Fruit fly (Drosophila melanogaster) whole organism, prepupa: ENCODE results near the gene CG46468.

ENCODE experiments used
- Blimp-1 ChIP-seq: fragments of 200-800 bp; sonication (Bioruptor generic); optimal IDR thresholded peaks from 3 replicates; lab custom pipeline; 2017; ENCODE audit warnings: missing biosample characterization, missing genetic modification characterization, mild to moderate bottlenecking, moderate library complexity, missing genetic modification reagents
- CG10631 ChIP-seq: fragments of 200-800 bp; sonication (Bioruptor generic); optimal IDR thresholded peaks from 2 replicates; lab custom pipeline; 2016; ENCODE audit warnings: missing biosample characterization, missing genetic modification characterization
- CG10669 ChIP-seq: fragments of 200-800 bp; sonication (Bioruptor generic); optimal IDR thresholded peaks from 3 replicates; lab custom pipeline; 2018; ENCODE audit warnings: missing biosample characterization, mild to moderate bottlenecking, missing genetic modification characterization, moderate library complexity
- CG11294 ChIP-seq: fragments of 200-800 bp; sonication (Bioruptor generic); IDR thresholded peaks from 2 replicates; pipeline ENCODE4 v1.3.6; 2022; ENCODE audit warnings: missing biosample characterization, missing genetic modification characterization
- CG11762 ChIP-seq: fragments of 200-800 bp; sonication (Bioruptor generic); optimal IDR thresholded peaks from 3 replicates; lab custom pipeline; 2016; ENCODE audit warnings: missing biosample characterization, missing genetic modification characterization; ENCODE audit not compliant: insufficient read depth
- CG11902 ChIP-seq: fragments of 200-800 bp; sonication (Bioruptor generic); optimal IDR thresholded peaks from 3 replicates; lab custom pipeline; 2016; ENCODE audit warnings: missing biosample characterization, missing genetic modification characterization
- CG15336 ChIP-seq: fragments of 200-800 bp; sonication (Bioruptor generic); IDR thresholded peaks from 2 replicates; pipeline ENCODE4 v1.3.6; 2022; ENCODE audit warnings: missing biosample characterization, missing genetic modification characterization
- CG1621 ChIP-seq: fragments of 200-800 bp; sonication (Bioruptor generic); optimal IDR thresholded peaks from 3 replicates; lab custom pipeline; 2018; ENCODE audit warnings: missing biosample characterization, mild to moderate bottlenecking, missing genetic modification characterization
- CG16779 ChIP-seq: fragments of 200-800 bp; sonication (Bioruptor generic); optimal IDR thresholded peaks from 3 replicates; lab custom pipeline; 2017; ENCODE audit warnings: missing biosample characterization, mild to moderate bottlenecking, missing genetic modification characterization
- CG31627 ChIP-seq: fragments of 200-800 bp; sonication (Bioruptor generic); optimal IDR thresholded peaks from 3 replicates; lab custom pipeline; 2016; ENCODE audit warnings: missing biosample characterization, missing genetic modification characterization
- CG32006 ChIP-seq: fragments of 200-800 bp; sonication (Bioruptor generic); optimal IDR thresholded peaks from 3 replicates; lab custom pipeline; 2017; ENCODE audit warnings: missing biosample characterization, mild to moderate bottlenecking, missing genetic modification characterization
- CG34406 ChIP-seq: fragments of 200-800 bp; sonication (Bioruptor generic); optimal IDR thresholded peaks from 3 replicates; lab custom pipeline; 2016; ENCODE audit warnings: missing biosample characterization, missing genetic modification characterization
- CG4318 ChIP-seq: fragments of 200-800 bp; sonication (Bioruptor generic); optimal IDR thresholded peaks from 3 replicates; lab custom pipeline; 2017; ENCODE audit warnings: missing biosample characterization, mild to moderate bottlenecking, missing genetic modification characterization
- CG6163 ChIP-seq: fragments of 200-800 bp; sonication (Bioruptor generic); IDR thresholded peaks from 3 replicates; pipeline ENCODE4 v1.3.6; 2022; ENCODE audit warnings: missing biosample characterization, missing genetic modification characterization
- CG6276 ChIP-seq: fragments of 200-800 bp; sonication (Bioruptor generic); optimal IDR thresholded peaks from 2 replicates; lab custom pipeline; 2017; ENCODE audit warnings: missing biosample characterization, mild to moderate bottlenecking, missing genetic modification characterization
- CG6854 ChIP-seq: fragments of 200-800 bp; sonication (Bioruptor generic); optimal IDR thresholded peaks from 2 replicates; lab custom pipeline; 2017; ENCODE audit warnings: missing biosample characterization, mild to moderate bottlenecking, missing genetic modification characterization
- CG8119 ChIP-seq: fragments of 200-800 bp; sonication (Bioruptor generic); IDR thresholded peaks from 3 replicates; pipeline ENCODE4 v1.3.6; 2022; ENCODE audit warnings: missing biosample characterization, missing genetic modification characterization
- CG8319 ChIP-seq: fragments of 200-800 bp; sonication (Bioruptor generic); optimal IDR thresholded peaks from 3 replicates; lab custom pipeline; 2016; ENCODE audit warnings: missing biosample characterization, missing genetic modification characterization
- CG8632 ChIP-seq: fragments of 200-800 bp; sonication (Bioruptor generic); optimal IDR thresholded peaks from 3 replicates; lab custom pipeline; 2016; ENCODE audit warnings: missing biosample characterization, missing genetic modification characterization
- CG9139 ChIP-seq: fragments of 200-800 bp; sonication (Bioruptor generic); optimal IDR thresholded peaks from 3 replicates; lab custom pipeline; 2017; ENCODE audit warnings: missing biosample characterization, mild to moderate bottlenecking, missing genetic modification characterization
- Eip75B ChIP-seq: fragments of 200-800 bp; sonication (Bioruptor generic); optimal IDR thresholded peaks from 3 replicates; lab custom pipeline; 2016; ENCODE audit warnings: missing biosample characterization, missing genetic modification characterization
- Eip78C ChIP-seq: fragments of 200-800 bp; sonication (Bioruptor generic); peaks from one replicate; lab custom pipeline; 2016; ENCODE audit warnings: missing biosample characterization, missing genetic modification characterization
- Eip93F ChIP-seq: fragments of 200-800 bp; sonication (Bioruptor generic); optimal IDR thresholded peaks from 2 replicates; lab custom pipeline; 2016; ENCODE audit warnings: missing biosample characterization, mild to moderate bottlenecking, missing genetic modification characterization
- Ets21C ChIP-seq: fragments of 200-800 bp; sonication (Bioruptor generic); optimal IDR thresholded peaks from 3 replicates; lab custom pipeline; 2016; ENCODE audit warnings: missing biosample characterization, missing genetic modification characterization
- Ets96B ChIP-seq: fragments of 200-800 bp; optimal IDR thresholded peaks from 2 replicates; lab custom pipeline; 2019; ENCODE audit warnings: missing biosample characterization, mild to moderate bottlenecking, missing genetic modification characterization, moderate library complexity
- Hr38 ChIP-seq: sonication (Bioruptor generic); optimal IDR thresholded peaks from 2 replicates; lab custom pipeline; 2016; ENCODE audit warnings: missing biosample characterization, missing genetic modification characterization
- Hr39 ChIP-seq: fragments of 200-800 bp; sonication (Bioruptor generic); optimal IDR thresholded peaks from 2 replicates; lab custom pipeline; 2016; ENCODE audit warnings: missing biosample characterization, missing genetic modification characterization
- Hr4 ChIP-seq: fragments of 200-800 bp; sonication (Bioruptor generic); optimal IDR thresholded peaks from 3 replicates; lab custom pipeline; 2016; ENCODE audit warnings: missing biosample characterization, missing genetic modification characterization
- Lpt ChIP-seq: fragments of 200-800 bp; sonication (Bioruptor generic); optimal IDR thresholded peaks from 3 replicates; lab custom pipeline; 2016; ENCODE audit warnings: missing biosample characterization, missing genetic modification characterization
- Smox ChIP-seq: fragments of 200-800 bp; sonication (Bioruptor generic); optimal IDR thresholded peaks from 3 replicates; lab custom pipeline; 2016; ENCODE audit warnings: missing biosample characterization, missing genetic modification characterization
- Sox102F ChIP-seq: fragments of 200-800 bp; sonication (Bioruptor generic); optimal IDR thresholded peaks from 2 replicates; lab custom pipeline; 2016; ENCODE audit warnings: missing biosample characterization, mild to moderate bottlenecking, missing genetic modification characterization
- Sox14 ChIP-seq: fragments of 200-800 bp; sonication (Bioruptor generic); optimal IDR thresholded peaks from 3 replicates; lab custom pipeline; 2016; ENCODE audit warnings: missing biosample characterization, missing genetic modification characterization
- Sox15 ChIP-seq: fragments of 200-800 bp; sonication (Bioruptor generic); optimal IDR thresholded peaks from 3 replicates; lab custom pipeline; 2016; ENCODE audit warnings: missing biosample characterization, missing genetic modification characterization
- achi ChIP-seq: fragments of 200-800 bp; sonication (Bioruptor generic); optimal IDR thresholded peaks from 3 replicates; lab custom pipeline; 2016; ENCODE audit warnings: missing biosample characterization, missing genetic modification characterization
- acj6 ChIP-seq: fragments of 200-800 bp; sonication (Bioruptor generic); optimal IDR thresholded peaks from 3 replicates; lab custom pipeline; 2016; ENCODE audit warnings: missing biosample characterization, missing genetic modification characterization
- cyc ChIP-seq: fragments of 200-800 bp; sonication (Bioruptor generic); optimal IDR thresholded peaks from 3 replicates; lab custom pipeline; 2016; ENCODE audit warnings: missing biosample characterization, missing genetic modification characterization
- dac ChIP-seq: fragments of 200-800 bp; sonication (Bioruptor generic); optimal IDR thresholded peaks from 2 replicates; lab custom pipeline; 2017; ENCODE audit warnings: missing biosample characterization, mild to moderate bottlenecking, missing genetic modification characterization
- eg ChIP-seq: fragments of 200-800 bp; sonication (Bioruptor generic); IDR thresholded peaks from 3 replicates; pipeline ENCODE4 v1.3.6; 2022; ENCODE audit warnings: missing biosample characterization, missing genetic modification characterization
- esn ChIP-seq: fragments of 200-800 bp; sonication (Bioruptor generic); optimal IDR thresholded peaks from 2 replicates; lab custom pipeline; 2016; ENCODE audit warnings: missing biosample characterization, mild to moderate bottlenecking, missing genetic modification characterization, moderate library complexity
- fd59A ChIP-seq: fragments of 200-800 bp; sonication (Bioruptor generic); optimal IDR thresholded peaks from 2 replicates; lab custom pipeline; 2017; ENCODE audit warnings: missing biosample characterization, mild to moderate bottlenecking, missing genetic modification characterization, missing genetic modification reagents
- fd85E ChIP-seq: fragments of 200-800 bp; sonication (Bioruptor generic); optimal IDR thresholded peaks from 3 replicates; lab custom pipeline; 2016; ENCODE audit warnings: missing biosample characterization, missing genetic modification characterization
- fkh ChIP-seq: fragments of 200-800 bp; sonication (Bioruptor generic); optimal IDR thresholded peaks from 3 replicates; lab custom pipeline; 2017; ENCODE audit warnings: missing biosample characterization, mild to moderate bottlenecking, missing genetic modification characterization, moderate library complexity
- net ChIP-seq: fragments of 200-800 bp; sonication (Bioruptor generic); optimal IDR thresholded peaks from 3 replicates; lab custom pipeline; 2016; ENCODE audit warnings: missing biosample characterization, missing genetic modification characterization
- salr ChIP-seq, 2 experiments: fragments of 200-800 bp; sonication (Bioruptor generic); optimal IDR thresholded peaks; 3 replicates each; lab custom pipeline; 2016 to 2018; ENCODE audit warnings: missing biosample characterization in 2 of 2, missing genetic modification characterization in 2 of 2, mild to moderate bottlenecking in 1 of 2
- spab ChIP-seq: fragments of 200-800 bp; sonication (Bioruptor generic); optimal IDR thresholded peaks from 2 replicates; lab custom pipeline; 2017; ENCODE audit warnings: missing biosample characterization, mild to moderate bottlenecking, missing genetic modification characterization, missing genetic modification reagents
- svp ChIP-seq: fragments of 200-800 bp; sonication (Bioruptor generic); peaks from one replicate; lab custom pipeline; 2016; ENCODE audit warnings: missing biosample characterization, missing genetic modification characterization
- topi ChIP-seq: fragments of 200-800 bp; sonication (Bioruptor generic); optimal IDR thresholded peaks from 3 replicates; lab custom pipeline; 2016; ENCODE audit warnings: missing biosample characterization, missing genetic modification characterization

The CG46468 gene

DNA sequence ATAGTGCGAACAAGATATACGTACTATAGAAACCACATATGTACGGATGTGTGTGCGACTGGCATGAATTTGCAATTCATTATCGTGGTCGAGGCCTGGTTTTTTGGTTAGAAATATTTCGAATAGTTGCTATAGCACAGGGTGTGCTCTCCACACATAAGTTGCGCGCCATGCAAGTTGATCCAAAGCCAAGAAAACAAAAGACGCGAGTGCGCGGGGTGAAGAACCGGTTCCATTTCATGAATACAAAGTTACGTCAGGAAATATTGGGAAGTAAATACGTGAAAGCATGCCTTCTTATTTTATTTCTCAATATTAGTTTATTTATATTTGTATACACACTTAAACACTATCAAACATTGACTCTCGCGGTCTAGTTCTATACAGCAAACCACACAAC, 48.7 kb upstream of the CG46468 start (continued):
- no peak for TF ChIP-seq Eip93F (GFP tag; lab: Kevin White, UChicago)
- no peak for TF ChIP-seq CG11902 (GFP tag; lab: Kevin White, UChicago)
- TF ChIP-seq CG10631 (GFP tag; lab: Kevin White, UChicago), result no peak
- TF ChIP-seq net (GFP tag; lab: Kevin White, UChicago), result peak; percentile 29
- no peak for TF ChIP-seq CG6854 (GFP tag; lab: Kevin White, UChicago)
- TF ChIP-seq CG8319, result no peak
- no peak for TF ChIP-seq achi (GFP tag; lab: Kevin White, UChicago)
- TF ChIP-seq cyc (GFP tag; lab: Kevin White, UChicago), result no peak
- no peak for TF ChIP-seq Sox15
- peak; percentile 34; the same call in 1 of the 2 replicates for TF ChIP-seq CG15336 (GFP tag; lab: Robert Waterston, UW)
- TF ChIP-seq CG11294 (GFP tag; lab: Robert Waterston, UW), result peak; percentile 15; the same call in 1 of the 2 replicates
- TF ChIP-seq Eip75B (GFP tag; lab: Kevin White, UChicago), result no peak
- TF ChIP-seq, all 60 proteins: peak for 10

DNA sequence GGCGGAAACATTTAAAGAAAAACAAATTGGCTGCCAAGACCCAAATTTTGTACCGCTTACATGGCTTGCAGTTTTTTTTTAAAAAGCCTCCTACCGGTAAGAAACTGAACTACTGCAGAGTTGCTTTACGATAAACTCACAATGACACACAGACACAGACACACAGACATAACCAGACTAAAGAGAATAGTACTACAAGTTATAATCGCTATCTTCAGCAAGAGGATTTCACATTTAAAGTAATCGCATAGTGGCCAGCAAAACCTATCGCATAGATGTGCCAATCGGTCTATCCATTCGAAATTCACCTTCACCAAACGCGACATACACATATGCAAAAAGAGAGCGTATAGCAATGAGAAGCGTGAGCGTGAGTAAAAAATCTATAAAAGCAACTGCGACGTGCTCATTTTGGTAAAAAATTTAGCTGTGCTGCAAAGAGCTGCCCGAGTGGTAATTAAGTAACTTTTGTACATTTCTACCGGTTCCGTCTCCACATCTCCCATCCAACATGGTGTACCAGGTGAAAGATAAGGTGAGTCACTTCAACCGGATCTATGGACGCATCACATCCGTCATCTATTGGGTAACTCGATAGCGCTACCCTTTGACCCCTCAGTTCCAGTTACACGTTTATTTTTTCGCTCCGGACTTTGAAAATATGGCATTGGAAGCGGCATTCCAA, 47.9 kb upstream of the CG46468 start, which contains the start of gene Trx2:
TSS of gene Trx2 (plus strand) at position 161 of the 685 bp plus-strand sequence.
- no peak for TF ChIP-seq Hr38 (GFP tag; lab: Kevin White, UChicago)
- TF ChIP-seq Lpt (GFP tag; lab: Kevin White, UChicago), result peak; percentile 56
- TF ChIP-seq dac (GFP tag; lab: Kevin White, UChicago), result no peak
- no peak for TF ChIP-seq Ets21C
- TF ChIP-seq achi (GFP tag; lab: Kevin White, UChicago), result no peak
- no peak for TF ChIP-seq CG34406 (GFP tag; lab: Kevin White, UChicago)
- TF ChIP-seq Blimp-1 (GFP tag; lab: Kevin White, UChicago), result no peak
- peak; percentile 25 for TF ChIP-seq CG6276
- TF ChIP-seq fd85E (GFP tag; lab: Kevin White, UChicago), result peak; percentile 27
- TF ChIP-seq CG10631 (GFP tag; lab: Kevin White, UChicago), result no peak
- peak; percentile 61 for TF ChIP-seq CG15336 (GFP tag; lab: Robert Waterston, UW)
- TF ChIP-seq Eip78C, result peak; percentile 75
- peak; percentile 82 for TF ChIP-seq svp
- peak; percentile 60 for TF ChIP-seq CG9139 (GFP tag; lab: Kevin White, UChicago)
- peak; percentile 19 for TF ChIP-seq CG8319
- no peak for TF ChIP-seq CG11762 (GFP tag; lab: Kevin White, UChicago)
- TF ChIP-seq Eip75B (GFP tag; lab: Kevin White, UChicago), result peak; percentile 6
- TF ChIP-seq CG31627 (GFP tag; lab: Kevin White, UChicago), result no peak
- TF ChIP-seq acj6, result no peak
- TF ChIP-seq Sox14 (GFP tag; lab: Kevin White, UChicago), result peak; percentile 4
- peak; percentile 73 for TF ChIP-seq CG16779 (tag; lab: Kevin White, UChicago)
- TF ChIP-seq CG8119, result no peak; the same call in 2 of the 3 replicates
- TF ChIP-seq Eip93F (GFP tag; lab: Kevin White, UChicago), result no peak
- no peak for TF ChIP-seq cyc (GFP tag; lab: Kevin White, UChicago)
- peak; percentile 6; the same call in 1 of the 2 replicates for TF ChIP-seq CG11294 (GFP tag; lab: Robert Waterston, UW)
- no peak for TF ChIP-seq spab
- peak; percentile 27 for TF ChIP-seq esn
- TF ChIP-seq fkh, result no peak
- no peak for TF ChIP-seq Ets96B (tag; lab: Kevin White, UChicago)
- TF ChIP-seq CG6163, result peak; percentile 56; the same call in 1 of the 3 replicates
- no peak for TF ChIP-seq Sox15
- no peak for TF ChIP-seq Smox (GFP tag; lab: Kevin White, UChicago)
- peak; percentile 54 for TF ChIP-seq CG1621
- no peak for TF ChIP-seq CG32006 (GFP tag; lab: Kevin White, UChicago)
- TF ChIP-seq CG4318 (GFP tag; lab: Kevin White, UChicago), result no peak
- TF ChIP-seq fd59A (GFP tag; lab: Kevin White, UChicago), result no peak
- no peak for TF ChIP-seq CG8632 (GFP tag; lab: Kevin White, UChicago)
- TF ChIP-seq eg (GFP tag; lab: Robert Waterston, UW), result peak; percentile 50; the same call in 2 of the 3 replicates
- no peak for TF ChIP-seq Hr4 (GFP tag; lab: Kevin White, UChicago)
- TF ChIP-seq topi, result peak; percentile 21
- peak; percentile 13 for TF ChIP-seq CG10669
- no peak for TF ChIP-seq Hr39
- TF ChIP-seq Sox102F (GFP tag; lab: Kevin White, UChicago), result peak; percentile 54
- TF ChIP-seq salr (GFP tag; optimal IDR thresholded peaks at IDR 0.05; lab: Kevin White, UChicago), result peak in 1 of 2 experiments; percentile 5
- peak; percentile 55 for TF ChIP-seq net (GFP tag; lab: Kevin White, UChicago)
